Fruit fly (Drosophila melanogaster) whole organism, embryonic: Measurements from ENCODE around the gene CG5938.

Experiments used
- Atf-2 ChIP-seq: fragments of 200-800 bp; sonication (Bioruptor generic); optimal IDR thresholded peaks from 2 replicates; lab custom pipeline; 2016; ENCODE audit warnings: missing biosample characterization, missing genetic modification characterization
- Blimp-1 ChIP-seq: fragments of 200-800 bp; sonication (Bioruptor generic); optimal IDR thresholded peaks from 3 replicates; lab custom pipeline; 2018; ENCODE audit warnings: missing biosample characterization, missing genetic modification characterization, mild to moderate bottlenecking, moderate library complexity, missing genetic modification reagents
- CG11247 ChIP-seq: fragments of 200-800 bp; sonication (Bioruptor generic); IDR thresholded peaks from 2 replicates; pipeline ENCODE4 v1.3.6; 2022; ENCODE audit warnings: missing biosample characterization, missing genetic modification characterization
- CG1529 ChIP-seq: fragments of 200-800 bp; sonication (Bioruptor generic); optimal IDR thresholded peaks from 3 replicates; lab custom pipeline; 2018; ENCODE audit warnings: missing biosample characterization, missing genetic modification characterization
- CG16779 ChIP-seq: fragments of 200-800 bp; sonication (Bioruptor generic); IDR thresholded peaks from 2 replicates; pipeline ENCODE4 v1.3.6; 2022; ENCODE audit warnings: missing biosample characterization, missing genetic modification characterization
- CG17186 ChIP-seq: fragments of 200-800 bp; sonication (Bioruptor generic); optimal IDR thresholded peaks from 3 replicates; lab custom pipeline; 2017; ENCODE audit warnings: missing biosample characterization, missing genetic modification reagents, missing genetic modification characterization
- CG1792 ChIP-seq: fragments of 200-800 bp; sonication (Bioruptor generic); optimal IDR thresholded peaks from 2 replicates; lab custom pipeline; 2016; ENCODE audit warnings: missing biosample characterization, missing genetic modification characterization
- CG18262 ChIP-seq: fragments of 200-800 bp; optimal IDR thresholded peaks from 3 replicates; lab custom pipeline; 2019; ENCODE audit warnings: missing biosample characterization, mild to moderate bottlenecking, missing genetic modification characterization, moderate library complexity
- CG2120 ChIP-seq: fragments of 200-800 bp; sonication (Bioruptor generic); optimal IDR thresholded peaks from 3 replicates; lab custom pipeline; 2016; ENCODE audit warnings: missing biosample characterization, missing genetic modification characterization
- CG3065 ChIP-seq: fragments of 200-800 bp; sonication (Bioruptor generic); optimal IDR thresholded peaks from 2 replicates; lab custom pipeline; 2016; ENCODE audit warnings: missing biosample characterization, missing genetic modification characterization
- CG31388 ChIP-seq: fragments of 200-800 bp; sonication (Bioruptor generic); optimal IDR thresholded peaks from 2 replicates; lab custom pipeline; 2016; ENCODE audit warnings: missing biosample characterization, missing genetic modification characterization
- CG33557 ChIP-seq: fragments of 200-800 bp; sonication (Bioruptor generic); optimal IDR thresholded peaks from 2 replicates; lab custom pipeline; 2019; ENCODE audit warnings: missing biosample characterization, mild to moderate bottlenecking, missing genetic modification characterization, moderate library complexity
- CG4360 ChIP-seq: fragments of 200-800 bp; sonication (Bioruptor generic); IDR thresholded peaks from 2 replicates; pipeline ENCODE4 v1.3.6; 2022; ENCODE audit warnings: missing biosample characterization, missing genetic modification characterization
- CG4424 ChIP-seq: fragments of 200-800 bp; sonication (Bioruptor generic); optimal IDR thresholded peaks from 3 replicates; lab custom pipeline; 2016; ENCODE audit warnings: missing biosample characterization, missing genetic modification characterization
- CG5245 ChIP-seq: fragments of 200-800 bp; sonication (Bioruptor generic); optimal IDR thresholded peaks from 3 replicates; lab custom pipeline; 2016; ENCODE audit warnings: missing biosample characterization, missing genetic modification characterization
- CG6175 ChIP-seq: fragments of 200-800 bp; sonication (Bioruptor generic); IDR thresholded peaks from 3 replicates; pipeline ENCODE4 v1.3.6; 2022; ENCODE audit warnings: missing biosample characterization, missing genetic modification characterization
- CG6683 ChIP-seq: fragments of 200-800 bp; sonication (Bioruptor generic); optimal IDR thresholded peaks from 2 replicates; lab custom pipeline; 2017; ENCODE audit warnings: missing biosample characterization, mild to moderate bottlenecking, missing genetic modification characterization, missing genetic modification reagents
- CG8281 ChIP-seq: fragments of 200-800 bp; sonication (Bioruptor generic); optimal IDR thresholded peaks from 2 replicates; lab custom pipeline; 2018; ENCODE audit warnings: missing biosample characterization, mild to moderate bottlenecking, missing genetic modification characterization, moderate library complexity
- CG9609 ChIP-seq: fragments of 200-800 bp; sonication (Bioruptor generic); optimal IDR thresholded peaks from 3 replicates; lab custom pipeline; 2016; ENCODE audit warnings: missing biosample characterization, missing genetic modification characterization
- Dad ChIP-seq: fragments of 200-800 bp; sonication (Bioruptor generic); optimal IDR thresholded peaks from 3 replicates; lab custom pipeline; 2016; ENCODE audit warnings: missing biosample characterization, missing genetic modification characterization
- Dek ChIP-seq: fragments of 200-800 bp; sonication (Bioruptor generic); optimal IDR thresholded peaks from 3 replicates; lab custom pipeline; 2019; ENCODE audit warnings: missing biosample characterization, mild to moderate bottlenecking, missing genetic modification characterization, moderate library complexity
- Elba2 ChIP-seq: fragments of 200-800 bp; sonication (Bioruptor generic); optimal IDR thresholded peaks from 3 replicates; lab custom pipeline; 2016; ENCODE audit warnings: missing biosample characterization, missing genetic modification characterization
- Fer1 ChIP-seq: fragments of 200-800 bp; sonication (Bioruptor generic); optimal IDR thresholded peaks from 2 replicates; lab custom pipeline; 2017; ENCODE audit warnings: missing biosample characterization, mild to moderate bottlenecking, missing genetic modification characterization
- GATAe ChIP-seq: fragments of 200-800 bp; sonication (Bioruptor generic); conservative IDR thresholded peaks from 2 replicates; pipeline ENCODE4 v1.3.6; 2022; ENCODE audit warnings: missing biosample characterization, missing genetic modification characterization
- Hmr ChIP-seq: fragments of 200-800 bp; sonication (Bioruptor generic); optimal IDR thresholded peaks from 3 replicates; lab custom pipeline; 2017; ENCODE audit warnings: mild to moderate bottlenecking, missing biosample characterization, missing genetic modification reagents, missing genetic modification characterization
- Nf-YC ChIP-seq: fragments of 200-800 bp; optimal IDR thresholded peaks from 3 replicates; lab custom pipeline; 2019; ENCODE audit warnings: missing biosample characterization, mild to moderate bottlenecking, missing genetic modification characterization, moderate library complexity
- PHDP ChIP-seq: fragments of 200-800 bp; sonication (Bioruptor generic); optimal IDR thresholded peaks from 3 replicates; lab custom pipeline; 2018; ENCODE audit warnings: missing biosample characterization, mild to moderate bottlenecking, missing genetic modification characterization, moderate library complexity
- Stat92E ChIP-seq, 3 experiments: fragments of >200 bp in 2 of 3; fragments of 200-800 bp in 1 of 3; sonication (Bioruptor generic) in 1 of 3; optimal IDR thresholded peaks; 2 replicates each; lab custom pipeline; 2017 to 2019; ENCODE audit warnings: missing biosample characterization in 3 of 3, missing genetic modification characterization in 3 of 3, mild to moderate bottlenecking in 1 of 3, moderate library complexity in 1 of 3
- bsh ChIP-seq, 2 experiments: fragments of 200-800 bp; sonication (Bioruptor generic); optimal IDR thresholded peaks; 2 replicates each; lab custom pipeline; 2017 to 2018; ENCODE audit warnings: mild to moderate bottlenecking in 2 of 2, missing biosample characterization in 2 of 2, missing genetic modification characterization in 2 of 2, moderate library complexity in 1 of 2
- caup ChIP-seq: fragments of 200-800 bp; sonication (Bioruptor generic); optimal IDR thresholded peaks from 3 replicates; lab custom pipeline; 2017; ENCODE audit warnings: missing biosample characterization, mild to moderate bottlenecking, missing genetic modification characterization, moderate library complexity; ENCODE audit not compliant: severe bottlenecking
- crc ChIP-seq: fragments of 200-800 bp; sonication (Bioruptor generic); optimal IDR thresholded peaks from 2 replicates; lab custom pipeline; 2016; ENCODE audit warnings: missing biosample characterization, missing genetic modification characterization
- en ChIP-seq: fragments of 200-800 bp; sonication (Bioruptor generic); optimal IDR thresholded peaks from 2 replicates; lab custom pipeline; 2016; ENCODE audit warnings: missing biosample characterization, missing genetic modification characterization
- eve ChIP-seq, 2 experiments: fragments of >200 bp; optimal IDR thresholded peaks; 2 replicates each; lab custom pipeline; 2017; ENCODE audit warnings: missing biosample characterization in 2 of 2, missing genetic modification characterization in 2 of 2
- fru ChIP-seq: fragments of >200 bp; optimal IDR thresholded peaks from 2 replicates; lab custom pipeline; 2017
- gcm ChIP-seq: fragments of 200-800 bp; sonication (Bioruptor generic); optimal IDR thresholded peaks from 2 replicates; lab custom pipeline; 2019; ENCODE audit warnings: missing biosample characterization, mild to moderate bottlenecking, missing genetic modification characterization, moderate library complexity
- gem ChIP-seq: fragments of 200-800 bp; sonication (Bioruptor generic); optimal IDR thresholded peaks from 2 replicates; lab custom pipeline; 2019; ENCODE audit warnings: missing biosample characterization, mild to moderate bottlenecking, missing genetic modification characterization, moderate library complexity
- gsb-n ChIP-seq: fragments of 200-800 bp; sonication (Bioruptor generic); optimal IDR thresholded peaks from 3 replicates; lab custom pipeline; 2018; ENCODE audit warnings: missing biosample characterization, mild to moderate bottlenecking, missing genetic modification characterization
- kah ChIP-seq: fragments of 200-800 bp; sonication (Bioruptor generic); optimal IDR thresholded peaks from 2 replicates; lab custom pipeline; 2018; ENCODE audit warnings: missing biosample characterization, mild to moderate bottlenecking, missing genetic modification characterization
- ken ChIP-seq: fragments of 200-800 bp; sonication (Bioruptor generic); IDR thresholded peaks from 3 replicates; pipeline ENCODE4 v1.3.6; 2022; ENCODE audit warnings: missing biosample characterization, missing genetic modification characterization
- lilli ChIP-seq: fragments of 200-800 bp; sonication (Bioruptor generic); optimal IDR thresholded peaks from 3 replicates; lab custom pipeline; 2016; ENCODE audit warnings: missing biosample characterization, missing genetic modification characterization
- lola ChIP-seq, 3 experiments: fragments of >200 bp in 2 of 3; fragments of 200-800 bp in 1 of 3; sonication (Bioruptor generic) in 1 of 3; optimal IDR thresholded peaks; 2 replicates each; lab custom pipeline; 2017 to 2019; ENCODE audit warnings: missing biosample characterization in 3 of 3, missing genetic modification characterization in 3 of 3, mild to moderate bottlenecking in 1 of 3, moderate library complexity in 1 of 3
- nmo ChIP-seq: fragments of 200-800 bp; sonication (Bioruptor generic); optimal IDR thresholded peaks from 2 replicates; lab custom pipeline; 2018; ENCODE audit warnings: missing biosample characterization, mild to moderate bottlenecking, missing genetic modification characterization, moderate library complexity
- odd ChIP-seq: fragments of 200-800 bp; sonication (Bioruptor generic); optimal IDR thresholded peaks from 2 replicates; lab custom pipeline; 2017; ENCODE audit warnings: missing biosample characterization, mild to moderate bottlenecking, missing genetic modification characterization
- repo ChIP-seq: fragments of 200-800 bp; sonication (Bioruptor generic); optimal IDR thresholded peaks from 2 replicates; lab custom pipeline; 2016; ENCODE audit warnings: missing biosample characterization, missing genetic modification characterization
- sens-2 ChIP-seq: fragments of 200-800 bp; sonication (Bioruptor generic); IDR thresholded peaks from 2 replicates; pipeline ENCODE4 v1.3.6; 2022; ENCODE audit warnings: missing biosample characterization, missing genetic modification characterization
- slbo ChIP-seq: fragments of 200-800 bp; sonication (Bioruptor generic); IDR thresholded peaks from 2 replicates; pipeline ENCODE4 v1.3.6; 2022; ENCODE audit warnings: missing biosample characterization, missing genetic modification characterization
- slou ChIP-seq: fragments of 200-800 bp; sonication (Bioruptor generic); optimal IDR thresholded peaks from 3 replicates; lab custom pipeline; 2016; ENCODE audit warnings: missing biosample characterization, missing genetic modification characterization
- tio ChIP-seq: fragments of 200-800 bp; sonication (Bioruptor generic); optimal IDR thresholded peaks from 2 replicates; lab custom pipeline; 2017; ENCODE audit warnings: missing biosample characterization, missing genetic modification characterization, inconsistent platforms
- zfh2 ChIP-seq: fragments of 200-800 bp; sonication (Bioruptor generic); optimal IDR thresholded peaks from 2 replicates; lab custom pipeline; 2016; ENCODE audit warnings: missing biosample characterization, missing genetic modification characterization

The CG5938 gene

dm6 chr3R:27273118-27274062 lies 1.2 kb upstream of the CG5938 start, which contains the start of gene CG5934 (continued):
- TF ChIP-seq repo: no peak
- TF ChIP-seq CG18262: no peak
- no peak for TF ChIP-seq CG9609
- TF ChIP-seq Blimp-1 (GFP tag; lab: Kevin White, UChicago): no peak
- TF ChIP-seq CG4424 (GFP tag; lab: Kevin White, UChicago): no peak
- TF ChIP-seq gcm (GFP tag; lab: Kevin White, UChicago): no peak
- no peak for TF ChIP-seq bsh (GFP tag; optimal IDR thresholded peaks at IDR 0.05; lab: Kevin White, UChicago)
- peak; percentile 50 for TF ChIP-seq Hmr (GFP tag; lab: Kevin White, UChicago)
- TF ChIP-seq gem (tag; lab: Kevin White, UChicago): no peak
- no peak for TF ChIP-seq CG16779
- no peak for TF ChIP-seq Stat92E (GFP tag; optimal IDR thresholded peaks at IDR 0.05; lab: Kevin White, UChicago)
- no peak for TF ChIP-seq CG3065 (GFP tag; lab: Kevin White, UChicago)
- no peak for TF ChIP-seq gsb-n (tag; lab: Kevin White, UChicago)
- peak; percentile 43 for TF ChIP-seq Dek (tag; lab: Kevin White, UChicago)
- TF ChIP-seq CG31388 (GFP tag; lab: Kevin White, UChicago): no peak
- no peak for TF ChIP-seq eve (GFP tag; optimal IDR thresholded peaks at IDR 0.05; lab: Kevin White, UChicago)
- TF ChIP-seq lola (GFP tag; optimal IDR thresholded peaks at IDR 0.05; lab: Kevin White, UChicago): no peak
- TF ChIP-seq nmo (GFP tag; lab: Kevin White, UChicago): peak; percentile 26
- no peak for TF ChIP-seq slou (GFP tag; lab: Kevin White, UChicago)
- TF ChIP-seq CG5245 (GFP tag; lab: Kevin White, UChicago): no peak
- peak; percentile 16 for TF ChIP-seq CG17186 (GFP tag; lab: Kevin White, UChicago)
- TF ChIP-seq CG2120 (GFP tag; lab: Kevin White, UChicago): peak; percentile 59
- no peak for TF ChIP-seq crc (GFP tag; lab: Kevin White, UChicago)
- no peak for TF ChIP-seq CG6683 (GFP tag; lab: Kevin White, UChicago)
- no peak for TF ChIP-seq sens-2 (GFP tag; lab: Robert Waterston, UW)
- TF ChIP-seq CG11247 (GFP tag; lab: Robert Waterston, UW): 0 out of 2 replicates have a peak, but pooled peaks have one; percentile 46
- peak; percentile 8 for TF ChIP-seq CG1529 (GFP tag; lab: Kevin White, UChicago)
- no peak for TF ChIP-seq CG8281 (tag; lab: Kevin White, UChicago)
- no peak for TF ChIP-seq CG33557
- peak; percentile 28 for TF ChIP-seq Dad (GFP tag; lab: Kevin White, UChicago)
- peak; percentile 75 for TF ChIP-seq slbo (GFP tag; lab: Robert Waterston, UW)
- peak; percentile 40 for TF ChIP-seq Atf-2 (GFP tag; lab: Kevin White, UChicago)
- TF ChIP-seq Nf-YC (tag; lab: Kevin White, UChicago): peak; percentile 5
- peak; percentile 67 for TF ChIP-seq zfh2 (GFP tag; lab: Kevin White, UChicago)
- TF ChIP-seq lilli: peak; percentile 44
- no peak for TF ChIP-seq fru
- no peak for TF ChIP-seq odd (GFP tag; lab: Kevin White, UChicago)
- 0 out of 3 replicates have a peak, but pooled peaks have one; percentile 32 for TF ChIP-seq ken (GFP tag; lab: Robert Waterston, UW)
- no peak for TF ChIP-seq GATAe (GFP tag; lab: Robert Waterston, UW)
- no peak for TF ChIP-seq Elba2 (GFP tag; lab: Kevin White, UChicago)
- TF ChIP-seq PHDP (tag; lab: Kevin White, UChicago): no peak
- TF ChIP-seq CG4360 (GFP tag; lab: Robert Waterston, UW): no peak
- TF ChIP-seq kah: no peak
- TF ChIP-seq CG1792 (GFP tag; lab: Kevin White, UChicago): no peak
- TF ChIP-seq Fer1 (GFP tag; lab: Kevin White, UChicago): no peak
- TF ChIP-seq CG6175 (GFP tag; lab: Robert Waterston, UW): no peak
- no peak for TF ChIP-seq tio (GFP tag; lab: Kevin White, UChicago)
- no peak for TF ChIP-seq en
- TF ChIP-seq caup (GFP tag; lab: Kevin White, UChicago): peak; percentile 27
